Fruit fly (Drosophila melanogaster) whole organism, pupa: ENCODE data around the gene CG13983.

Experiments used
- CG10348 ChIP-seq: fragments of 200-800 bp; sonication (Bioruptor generic); IDR thresholded peaks from 2 replicates; pipeline ENCODE4 v1.3.6; 2022; ENCODE audit warnings: missing biosample characterization, missing genetic modification characterization
- CG8301 ChIP-seq: fragments of 200-800 bp; sonication (Bioruptor generic); optimal IDR thresholded peaks from 2 replicates; lab custom pipeline; 2018; ENCODE audit warnings: missing biosample characterization, mild to moderate bottlenecking, missing genetic modification characterization
- CG9948 ChIP-seq: fragments of 200-800 bp; sonication (Bioruptor generic); optimal IDR thresholded peaks from 2 replicates; lab custom pipeline; 2018; ENCODE audit warnings: missing biosample characterization, mild to moderate bottlenecking, missing genetic modification characterization, moderate library complexity
- D1 ChIP-seq: fragments of 200-800 bp; sonication (Bioruptor generic); optimal IDR thresholded peaks from 2 replicates; lab custom pipeline; 2018; ENCODE audit warnings: missing biosample characterization, mild to moderate bottlenecking, missing genetic modification characterization, moderate library complexity
- EcR ChIP-seq: fragments of 200-800 bp; sonication (Bioruptor generic); optimal IDR thresholded peaks from 3 replicates; lab custom pipeline; 2019; ENCODE audit warnings: missing biosample characterization, missing genetic modification characterization, mild to moderate bottlenecking, moderate library complexity, missing genetic modification reagents
- Pif1A ChIP-seq: fragments of 200-800 bp; sonication (Bioruptor generic); optimal IDR thresholded peaks from 3 replicates; lab custom pipeline; 2016; ENCODE audit warnings: missing biosample characterization, missing genetic modification characterization
- fd96Ca ChIP-seq: fragments of 200-800 bp; sonication (Bioruptor generic); IDR thresholded peaks from 3 replicates; pipeline ENCODE4 v1.3.6; 2022; ENCODE audit warnings: missing biosample characterization, missing genetic modification characterization

- TF ChIP-seq D1 (tag; lab: Kevin White, UChicago) (no peak), Pif1A (no peak), EcR (GFP tag; lab: Kevin White, UChicago) (no peak), CG9948 (tag; lab: Kevin White, UChicago) (no peak), CG10348 (GFP tag; lab: Robert Waterston, UW) (no peak), fd96Ca (GFP tag; lab: Robert Waterston, UW) (no peak), CG8301 (no peak)
Observed at dm6 chr2L:6228532-6228931, 35.8 kb downstream of the CG13983 start.
